Fruit fly (Drosophila melanogaster): ENCODE measurements around the gene CG45690.

Gene CG45690

DNA sequence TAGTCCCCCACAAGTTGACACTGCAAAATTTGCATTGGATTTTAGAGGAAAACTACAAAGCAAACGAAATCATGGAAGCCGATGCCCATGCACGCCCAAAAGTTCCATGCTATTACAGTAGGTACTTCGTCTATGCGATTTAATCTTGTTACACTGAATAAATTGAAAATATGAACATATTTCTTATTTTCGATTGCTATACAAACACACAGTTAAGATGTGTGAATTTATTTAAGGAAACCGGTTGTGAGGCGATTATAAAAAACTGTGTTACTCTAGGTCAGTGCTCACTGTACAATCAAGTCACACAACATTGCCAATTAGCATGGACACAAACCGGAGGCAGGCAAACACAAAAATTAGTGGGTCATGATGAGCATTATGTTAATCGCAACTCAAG, 7.5 kb downstream of the CG45690 start (continued):
- TF ChIP-seq Rx (GFP tag; IDR thresholded peaks at IDR 0.05): peak; percentile 70
- TF ChIP-seq CG15696 (tag; optimal IDR thresholded peaks at IDR 0.05): no peak
- peak; percentile 33 for TF ChIP-seq CG6654 (GFP tag; optimal IDR thresholded peaks at IDR 0.05)
- TF ChIP-seq sug (tag; optimal IDR thresholded peaks at IDR 0.05): peak; percentile 47
- no peak for TF ChIP-seq BEAF-32 (GFP tag; optimal IDR thresholded peaks at IDR 0.05)
- TF ChIP-seq CG8290 (GFP tag; optimal IDR thresholded peaks at IDR 0.05): peak; percentile 24
- TF ChIP-seq CG8290 (tag; optimal IDR thresholded peaks at IDR 0.05): peak in 1 of 2 experiments; percentile 85
- no peak for TF ChIP-seq Dll (GFP tag; IDR thresholded peaks at IDR 0.05; ENCODE audit: partially characterized antibody)
- no peak for TF ChIP-seq Opbp (GFP tag; IDR thresholded peaks at IDR 0.05; ENCODE audit: partially characterized antibody)
- TF ChIP-seq Bgb (GFP tag; IDR thresholded peaks at IDR 0.05; ENCODE audit: partially characterized antibody): no peak
- peak; percentile 90 for TF ChIP-seq tgo (GFP tag; IDR thresholded peaks at IDR 0.05)
- peak; percentile 48; the same call in 1 of the 2 replicates for TF ChIP-seq CG10321 (GFP tag; IDR thresholded peaks at IDR 0.05)
- peak; percentile 87 for TF ChIP-seq seq (GFP tag; IDR thresholded peaks at IDR 0.05)
- TF ChIP-seq Ravus (GFP tag; IDR thresholded peaks at IDR 0.05): peak; percentile 72
- TF ChIP-seq Trl (optimal IDR thresholded peaks at IDR 0.05): no peak
- TF ChIP-seq Trl (GFP tag; optimal IDR thresholded peaks at IDR 0.05): peak; percentile 79
- no peak for TF ChIP-seq vnd (GFP tag; IDR thresholded peaks at IDR 0.05; ENCODE audit: partially characterized antibody)
- TF ChIP-seq rib (GFP tag; IDR thresholded peaks at IDR 0.05): peak; percentile 47
- TF ChIP-seq Myb (GFP tag; optimal IDR thresholded peaks at IDR 0.05): peak; percentile 53
- peak; percentile 65 for TF ChIP-seq dimm (GFP tag; IDR thresholded peaks at IDR 0.05)
- no peak for TF ChIP-seq CG10543 (GFP tag; optimal IDR thresholded peaks at IDR 0.05)
- TF ChIP-seq CG1603 (tag; optimal IDR thresholded peaks at IDR 0.05): peak; percentile 81
- peak; percentile 62 for TF ChIP-seq Asciz (GFP tag; optimal IDR thresholded peaks at IDR 0.05)
- no peak for TF ChIP-seq ac (GFP tag; optimal IDR thresholded peaks at IDR 0.05)
- TF ChIP-seq GATAe (GFP tag; conservative IDR thresholded peaks at IDR 0.05): no peak
- peak; percentile 89 for TF ChIP-seq Mrtf (GFP tag; IDR thresholded peaks at IDR 0.05)
- TF ChIP-seq bsh (GFP tag; optimal IDR thresholded peaks at IDR 0.05): peak in 1 of 2 experiments; percentile 74
- TF ChIP-seq corto (GFP tag; optimal IDR thresholded peaks at IDR 0.05): no peak
- peak; percentile 52; the same call in 1 of the 2 replicates for TF ChIP-seq Doc2 (GFP tag; IDR thresholded peaks at IDR 0.05)
- peak; percentile 78 for TF ChIP-seq Nf-YA (GFP tag; IDR thresholded peaks at IDR 0.05)
- TF ChIP-seq fd3F (GFP tag; optimal IDR thresholded peaks at IDR 0.05): peak; percentile 77
- peak; percentile 31; the same call in 1 of the 2 replicates for TF ChIP-seq sens-2 (GFP tag; IDR thresholded peaks at IDR 0.05)
- TF ChIP-seq Dek (tag; optimal IDR thresholded peaks at IDR 0.05): peak; percentile 73
- no peak for TF ChIP-seq p53 (GFP tag; optimal IDR thresholded peaks at IDR 0.05)
- peak; percentile 55 for TF ChIP-seq MBD-R2 (GFP tag; IDR thresholded peaks at IDR 0.05)
- TF ChIP-seq zfh2 (GFP tag; optimal IDR thresholded peaks at IDR 0.05): peak; percentile 59
- peak; percentile 73 for TF ChIP-seq CG11093 (GFP tag; IDR thresholded peaks at IDR 0.05)
- TF ChIP-seq PHDP (tag; optimal IDR thresholded peaks at IDR 0.05): peak; percentile 79
- TF ChIP-seq HLH3B (GFP tag; IDR thresholded peaks at IDR 0.05): peak; percentile 89
- no peak for TF ChIP-seq CG31365 (tag; optimal IDR thresholded peaks at IDR 0.05)
- TF ChIP-seq fu2 (GFP tag; optimal IDR thresholded peaks at IDR 0.05): peak; percentile 58
- peak; percentile 76 for TF ChIP-seq CG31441 (GFP tag; IDR thresholded peaks at IDR 0.05)
- peak; percentile 62 for TF ChIP-seq CG9437 (GFP tag; optimal IDR thresholded peaks at IDR 0.05)
- no peak for TF ChIP-seq crol (GFP tag; IDR thresholded peaks at IDR 0.05)
- TF ChIP-seq chinmo (GFP tag; IDR thresholded peaks at IDR 0.05; ENCODE audit: partially characterized antibody): no peak
- peak; percentile 77 for TF ChIP-seq NfI (GFP tag; optimal IDR thresholded peaks at IDR 0.05)
- TF ChIP-seq emc (GFP tag; optimal IDR thresholded peaks at IDR 0.05): peak; percentile 49
- peak; percentile 36; the same call in 1 of the 2 replicates for TF ChIP-seq Gsc (GFP tag; IDR thresholded peaks at IDR 0.05)
- peak; percentile 62 for TF ChIP-seq CG7786 (GFP tag; optimal IDR thresholded peaks at IDR 0.05)
- TF ChIP-seq CG1792 (GFP tag; optimal IDR thresholded peaks at IDR 0.05): peak; percentile 65
- TF ChIP-seq CG18262 (tag; optimal IDR thresholded peaks at IDR 0.05): peak; percentile 66
- TF ChIP-seq aop (GFP tag; IDR thresholded peaks at IDR 0.05): 0 out of 2 replicates have a peak, but pooled peaks have one; percentile 7

Data from whole organism, embryonic.